Fruit fly (Drosophila melanogaster): ENCODE results near the gene Der-1.

The Der-1 gene

DNA sequence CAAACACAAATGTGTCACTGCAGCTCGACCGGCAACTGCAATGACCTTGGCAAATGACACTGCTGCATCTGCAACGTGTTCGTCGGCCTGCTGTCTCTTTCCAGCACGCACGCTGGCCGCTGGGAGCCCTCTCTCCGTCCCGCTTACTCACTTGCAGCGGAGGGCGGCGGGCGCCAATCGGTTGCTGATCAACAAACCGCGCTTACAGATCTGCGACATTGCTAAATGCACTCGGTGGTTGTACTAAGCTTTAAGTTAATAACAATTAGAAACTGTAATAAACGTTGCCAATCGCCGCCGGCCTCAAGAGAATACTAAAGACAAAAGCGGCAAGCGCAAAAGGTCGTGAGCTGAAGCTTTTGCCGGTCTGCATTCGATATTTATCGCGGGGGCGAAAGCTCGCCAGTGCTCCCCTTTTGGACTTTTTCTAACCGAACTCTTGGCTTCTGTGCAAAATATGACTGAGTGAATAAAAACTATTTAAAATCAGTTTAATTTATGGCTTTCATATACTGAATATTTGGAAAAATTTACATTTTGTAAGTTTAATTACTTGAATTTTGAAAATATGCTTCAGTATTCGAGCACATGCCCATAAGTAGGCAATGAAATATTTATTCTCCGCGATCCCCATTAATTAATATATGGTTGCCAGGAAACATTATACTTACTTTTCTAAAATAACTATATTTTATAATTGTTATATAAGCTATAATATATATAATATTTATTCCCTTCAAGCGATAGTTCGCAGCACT, 13.9 kb downstream of the Der-1 start, which contains the start of gene Got2 (continued):
- TF ChIP-seq sens-2 (GFP tag; IDR thresholded peaks at IDR 0.05) (no peak), hb (GFP tag; IDR thresholded peaks at IDR 0.05; ENCODE audit: partially characterized antibody) (peak; percentile 77; the same call in 2 of the 3 replicates), lab (GFP tag; optimal IDR thresholded peaks at IDR 0.05) (peak; percentile 34), PHDP (tag; optimal IDR thresholded peaks at IDR 0.05) (peak; percentile 10), Drgx (GFP tag; IDR thresholded peaks at IDR 0.05) (peak; percentile 36; the same call in 1 of the 2 replicates), nmo (GFP tag; optimal IDR thresholded peaks at IDR 0.05) (peak; percentile 17), CG7928 (GFP tag; optimal IDR thresholded peaks at IDR 0.05) (no peak), Sry-β (GFP tag; optimal IDR thresholded peaks at IDR 0.05) (peak; percentile 91), CG42726 (GFP tag; IDR thresholded peaks at IDR 0.05; ENCODE audit: partially characterized antibody) (peak; percentile 78), E2f2 (GFP tag; IDR thresholded peaks at IDR 0.05) (0 out of 2 replicates have a peak, but pooled peaks have one; percentile 14), Hr3 (GFP tag; optimal IDR thresholded peaks at IDR 0.05) (peak; percentile 17), ERR (GFP tag; optimal IDR thresholded peaks at IDR 0.05) (peak; percentile 92), CG13287 (GFP tag; IDR thresholded peaks at IDR 0.05; ENCODE audit: partially characterized antibody) (peak; percentile 93), Atf-2 (GFP tag; optimal IDR thresholded peaks at IDR 0.05) (no peak), Sox100B (GFP tag; optimal IDR thresholded peaks at IDR 0.05) (peak; percentile 47), CG14014 (GFP tag; IDR thresholded peaks at IDR 0.05) (peak; percentile 27; the same call in 1 of the 2 replicates), D (optimal IDR thresholded peaks at IDR 0.05) (no peak), D (GFP tag; optimal IDR thresholded peaks at IDR 0.05) (no peak), Dbx (GFP tag; IDR thresholded peaks at IDR 0.05) (0 out of 3 replicates have a peak, but pooled peaks have one; percentile 29), CG12744 (GFP tag; optimal IDR thresholded peaks at IDR 0.05) (no peak), Adf1 (GFP tag; IDR thresholded peaks at IDR 0.05) (peak; percentile 25; the same call in 1 of the 2 replicates), CG2875 (GFP tag; optimal IDR thresholded peaks at IDR 0.05) (no peak), CG10321 (GFP tag; IDR thresholded peaks at IDR 0.05) (peak; percentile 87), Meics (GFP tag; optimal IDR thresholded peaks at IDR 0.05) (peak; percentile 52), CoRest (tag; optimal IDR thresholded peaks at IDR 0.05) (peak; percentile 39), CG7839 (tag; optimal IDR thresholded peaks at IDR 0.05) (peak; percentile 48), kah (GFP tag; optimal IDR thresholded peaks at IDR 0.05) (peak; percentile 16), CG31441 (GFP tag; IDR thresholded peaks at IDR 0.05) (0 out of 2 replicates have a peak, but pooled peaks have one; percentile 34), CG16815 (GFP tag; optimal IDR thresholded peaks at IDR 0.05) (peak; percentile 7), Jarid2 (GFP tag; optimal IDR thresholded peaks at IDR 0.05) (peak; percentile 9), Fer3 (tag; optimal IDR thresholded peaks at IDR 0.05) (no peak), Blimp-1 (GFP tag; optimal IDR thresholded peaks at IDR 0.05) (peak; percentile 26), sob (GFP tag; IDR thresholded peaks at IDR 0.05) (peak; percentile 32; the same call in 1 of the 2 replicates), Scr (GFP tag; IDR thresholded peaks at IDR 0.05; ENCODE audit: partially characterized antibody) (peak; percentile 84), z (GFP tag; IDR thresholded peaks at IDR 0.05) (no peak), ewg (GFP tag; optimal IDR thresholded peaks at IDR 0.05) (peak; percentile 57), aop (GFP tag; IDR thresholded peaks at IDR 0.05) (0 out of 2 replicates have a peak, but pooled peaks have one; percentile 20), CG9797 (GFP tag; optimal IDR thresholded peaks at IDR 0.05) (no peak), CG12391 (tag; optimal IDR thresholded peaks at IDR 0.05) (peak; percentile 64), CG7963 (GFP tag; IDR thresholded peaks at IDR 0.05; ENCODE audit: partially characterized antibody) (peak; percentile 75; the same call in 1 of the 3 replicates), ci (GFP tag; IDR thresholded peaks at IDR 0.05) (no peak), Dp (GFP tag; optimal IDR thresholded peaks at IDR 0.05) (peak; percentile 3), Hr51 (GFP tag; optimal IDR thresholded peaks at IDR 0.05) (peak in 1 of 2 experiments; percentile 23), Max (GFP tag; optimal IDR thresholded peaks at IDR 0.05) (no peak)

Data from whole organism, embryonic.